Fruit fly (Drosophila melanogaster): ENCODE results near the gene p38a.

p38a gene

DNA sequence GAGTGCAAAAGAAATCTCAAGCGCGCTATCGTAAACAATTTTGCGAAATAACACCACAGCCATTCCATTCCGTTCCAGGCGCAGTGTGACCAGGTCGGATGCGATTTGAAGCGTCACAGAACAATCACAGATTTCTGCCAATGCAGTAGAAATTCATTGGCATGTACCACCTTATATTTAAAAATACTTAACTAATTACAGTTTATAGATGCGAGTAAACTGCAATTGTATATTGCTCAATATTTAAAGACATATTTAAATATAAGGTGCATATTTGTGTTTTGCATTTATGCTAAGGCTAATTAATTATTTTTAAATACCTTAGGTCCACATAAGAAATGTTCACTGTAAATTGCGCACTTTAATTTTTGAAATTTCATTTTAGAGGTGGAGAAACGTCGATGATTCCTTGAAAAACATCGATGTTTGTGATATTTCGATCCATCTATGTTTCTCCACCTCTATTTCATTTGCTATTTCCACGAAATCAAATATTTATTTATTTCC, 41.3 kb upstream of the p38a start, which contains the start of the genes SMC6 and CG6204 (continued):
- TF ChIP-seq CG8290 (GFP tag; optimal IDR thresholded peaks at IDR 0.05) (peak; percentile 80), CG8290 (tag; optimal IDR thresholded peaks at IDR 0.05) (peak; percentile 16 to 92), CG4424 (GFP tag; optimal IDR thresholded peaks at IDR 0.05) (peak; percentile 89), CG7372 (GFP tag; IDR thresholded peaks at IDR 0.05) (peak; percentile 92), ATbp (GFP tag; optimal IDR thresholded peaks at IDR 0.05) (peak; percentile 90), Drgx (GFP tag; IDR thresholded peaks at IDR 0.05) (peak; percentile 94), lola (GFP tag; optimal IDR thresholded peaks at IDR 0.05) (peak in 1 of 3 experiments; percentile 90), chn (GFP tag; optimal IDR thresholded peaks at IDR 0.05) (peak; percentile 76), CG15479 (GFP tag; optimal IDR thresholded peaks at IDR 0.05) (peak; percentile 80), wek (GFP tag; optimal IDR thresholded peaks at IDR 0.05) (peak; percentile 70), odd (GFP tag; optimal IDR thresholded peaks at IDR 0.05) (peak; percentile 84), CG9437 (GFP tag; optimal IDR thresholded peaks at IDR 0.05) (peak; percentile 84), gro (GFP tag; optimal IDR thresholded peaks at IDR 0.05) (peak; percentile 72), vfl (GFP tag; optimal IDR thresholded peaks at IDR 0.05) (peak; percentile 80), crol (GFP tag; IDR thresholded peaks at IDR 0.05) (no peak; the same call in 1 of the 2 replicates), CG3838 (GFP tag; optimal IDR thresholded peaks at IDR 0.05) (peak; percentile 71), BEAF-32 (GFP tag; optimal IDR thresholded peaks at IDR 0.05) (peak; percentile 71), Gsc (GFP tag; IDR thresholded peaks at IDR 0.05) (peak; percentile 80), CG14965 (GFP tag; optimal IDR thresholded peaks at IDR 0.05; ENCODE audit: borderline replicate concordance) (no peak), tll (GFP tag; optimal IDR thresholded peaks at IDR 0.05) (peak; percentile 32 to 43), Bgb (GFP tag; IDR thresholded peaks at IDR 0.05; ENCODE audit: partially characterized antibody) (0 out of 2 replicates have a peak, but pooled peaks have one; percentile 23), Antp (GFP tag; optimal IDR thresholded peaks at IDR 0.05) (peak; percentile 70), toy (GFP tag; IDR thresholded peaks at IDR 0.05) (peak; percentile 87), CG5245 (GFP tag; optimal IDR thresholded peaks at IDR 0.05) (peak; percentile 86), CG12299 (tag; optimal IDR thresholded peaks at IDR 0.05) (peak; percentile 92), CG6683 (GFP tag; optimal IDR thresholded peaks at IDR 0.05) (peak; percentile 76), Fer2 (tag; optimal IDR thresholded peaks at IDR 0.05) (peak; percentile 93), CG3407 (GFP tag; optimal IDR thresholded peaks at IDR 0.05) (peak; percentile 81), CG18599 (GFP tag; optimal IDR thresholded peaks at IDR 0.05) (peak; percentile 92), en (GFP tag; optimal IDR thresholded peaks at IDR 0.05) (peak; percentile 46), Nf-YC (tag; optimal IDR thresholded peaks at IDR 0.05) (peak; percentile 86), CG3065 (GFP tag; optimal IDR thresholded peaks at IDR 0.05) (peak; percentile 65), trh (GFP tag; optimal IDR thresholded peaks at IDR 0.05) (peak; percentile 78), CG14860 (GFP tag; IDR thresholded peaks at IDR 0.05; ENCODE audit: partially characterized antibody) (no peak), luna (GFP tag; optimal IDR thresholded peaks at IDR 0.05) (peak; percentile 53), Aef1 (GFP tag; IDR thresholded peaks at IDR 0.05) (peak; percentile 95), CHES-1-like (GFP tag; optimal IDR thresholded peaks at IDR 0.05) (peak; percentile 79), Hr39 (optimal IDR thresholded peaks at IDR 0.05) (no peak), her (GFP tag; optimal IDR thresholded peaks at IDR 0.05) (peak; percentile 44), CG17385 (GFP tag; optimal IDR thresholded peaks at IDR 0.05) (peak; percentile 90), kni (GFP tag; optimal IDR thresholded peaks at IDR 0.05) (no peak), gcm (GFP tag; optimal IDR thresholded peaks at IDR 0.05) (peak; percentile 92), gsb-n (tag; optimal IDR thresholded peaks at IDR 0.05) (peak; percentile 93), Bdp1 (GFP tag; optimal IDR thresholded peaks at IDR 0.05) (peak; percentile 73), CG31365 (tag; optimal IDR thresholded peaks at IDR 0.05) (peak; percentile 73), CG11398 (GFP tag; optimal IDR thresholded peaks at IDR 0.05) (peak; percentile 52), slbo (GFP tag; IDR thresholded peaks at IDR 0.05) (peak; percentile 97), CG7987 (GFP tag; optimal IDR thresholded peaks at IDR 0.05) (peak; percentile 72), disco-r (GFP tag; optimal IDR thresholded peaks at IDR 0.05) (peak; percentile 53), Pdp1 (GFP tag; optimal IDR thresholded peaks at IDR 0.05) (peak; percentile 87 to 91)
